Fruit fly (Drosophila melanogaster): ENCODE results near the gene bbx.

Gene bbx

DNA sequence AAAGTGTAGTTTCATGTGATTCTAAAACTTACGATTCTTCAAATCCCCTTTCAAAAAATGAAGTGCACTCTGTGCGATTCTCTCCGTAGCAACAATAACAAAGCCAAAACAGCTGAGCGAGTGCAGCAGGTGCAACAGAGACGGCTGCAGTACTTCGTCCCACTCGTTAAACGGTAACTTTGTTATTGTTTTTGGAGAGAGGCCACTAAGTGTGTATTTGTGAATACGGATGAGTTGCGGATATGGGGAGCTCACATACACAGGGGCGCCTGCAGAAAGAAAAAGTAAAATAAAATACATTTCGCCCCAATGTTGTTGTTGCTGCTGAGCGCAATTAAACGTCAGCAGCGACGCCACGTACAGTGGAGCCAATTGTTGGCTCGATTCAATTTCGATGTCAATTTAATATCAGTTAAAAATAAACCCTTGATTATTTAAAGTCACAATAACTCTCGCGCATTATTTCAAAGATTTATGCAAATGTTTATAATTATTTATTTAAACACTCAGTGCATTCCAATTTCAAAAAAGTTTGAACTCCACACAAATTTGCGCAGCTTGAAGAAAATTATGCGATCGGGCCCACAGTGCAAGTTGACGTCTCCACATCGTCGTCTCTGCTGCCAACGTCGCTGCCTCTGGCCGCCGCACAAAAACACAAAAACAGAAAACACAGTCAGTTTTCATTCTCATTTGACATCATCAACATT lies 4.7 kb downstream of the bbx start (continued):
- TF ChIP-seq ss (GFP tag; optimal IDR thresholded peaks at IDR 0.05) (peak; percentile 99), CG4318 (GFP tag; optimal IDR thresholded peaks at IDR 0.05) (peak; percentile 99), Ets21C (GFP tag; optimal IDR thresholded peaks at IDR 0.05) (peak; percentile 97), svp (GFP tag) (peak; percentile 99), topi (GFP tag; optimal IDR thresholded peaks at IDR 0.05) (peak; percentile 99), dac (GFP tag; optimal IDR thresholded peaks at IDR 0.05) (peak; percentile 99), Sox15 (GFP tag; optimal IDR thresholded peaks at IDR 0.05) (peak; percentile 97), CG11762 (GFP tag; optimal IDR thresholded peaks at IDR 0.05; ENCODE audit: insufficient read depth) (peak; percentile 98), fd85E (GFP tag; optimal IDR thresholded peaks at IDR 0.05) (peak; percentile 89), eg (GFP tag; IDR thresholded peaks at IDR 0.05) (peak; percentile 97), CG6808 (GFP tag; optimal IDR thresholded peaks at IDR 0.05) (peak; percentile 99), pdm3 (GFP tag; optimal IDR thresholded peaks at IDR 0.05) (peak; percentile 99), CG3919 (GFP tag; optimal IDR thresholded peaks at IDR 0.05) (peak; percentile 98), CG6854 (GFP tag; optimal IDR thresholded peaks at IDR 0.05) (peak; percentile 98), CG31627 (GFP tag; optimal IDR thresholded peaks at IDR 0.05) (peak; percentile 98), Lpt (GFP tag; optimal IDR thresholded peaks at IDR 0.05) (peak; percentile 98), achi (GFP tag; optimal IDR thresholded peaks at IDR 0.05) (peak; percentile 98), Ets96B (tag; optimal IDR thresholded peaks at IDR 0.05) (peak; percentile 97), CG6792 (GFP tag; optimal IDR thresholded peaks at IDR 0.05) (peak; percentile 99), CG15336 (GFP tag; IDR thresholded peaks at IDR 0.05) (peak; percentile 98), CG3032 (tag; optimal IDR thresholded peaks at IDR 0.05) (peak; percentile 98), CG10669 (GFP tag; optimal IDR thresholded peaks at IDR 0.05) (peak; percentile 99), Eip78C (GFP tag) (peak; percentile 100), esn (GFP tag; optimal IDR thresholded peaks at IDR 0.05) (peak; percentile 99), Gug (GFP tag; IDR thresholded peaks at IDR 0.05) (peak; percentile 97)

DNA sequence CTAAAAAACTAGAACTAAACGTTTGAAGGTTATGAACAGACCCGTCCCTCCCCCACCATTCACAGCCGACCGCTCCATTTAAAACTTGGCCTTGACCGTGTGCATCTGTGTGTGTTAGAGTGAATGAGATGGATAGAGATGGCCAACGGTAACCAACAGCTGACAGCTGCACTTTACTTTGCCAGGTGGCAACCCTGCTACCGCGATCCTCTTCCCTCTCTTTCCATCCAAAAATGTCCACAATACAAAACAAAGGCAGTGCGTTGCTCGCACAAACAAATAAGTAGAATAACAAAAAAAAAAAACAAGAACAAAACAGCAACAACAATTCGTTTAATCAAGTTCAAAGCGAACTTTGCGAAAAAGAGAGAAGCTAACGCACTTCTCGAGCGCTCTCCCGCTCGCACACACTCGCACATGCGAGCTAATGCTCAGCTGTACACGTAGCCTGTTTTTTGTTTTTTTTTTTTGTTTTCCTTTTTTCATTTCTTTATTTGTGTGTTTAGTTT lies 5.6 kb downstream of the bbx start:
- TF ChIP-seq Hr4 (GFP tag; optimal IDR thresholded peaks at IDR 0.05) (no peak), CG8319 (GFP tag; optimal IDR thresholded peaks at IDR 0.05) (no peak), CG34406 (GFP tag; optimal IDR thresholded peaks at IDR 0.05) (no peak), CG15336 (GFP tag; IDR thresholded peaks at IDR 0.05) (peak; percentile 51), Lpt (GFP tag; optimal IDR thresholded peaks at IDR 0.05) (no peak), Smox (GFP tag; optimal IDR thresholded peaks at IDR 0.05) (no peak), achi (GFP tag; optimal IDR thresholded peaks at IDR 0.05) (peak; percentile 16), Hr38 (GFP tag; optimal IDR thresholded peaks at IDR 0.05) (no peak), Sox102F (GFP tag; optimal IDR thresholded peaks at IDR 0.05) (no peak), spab (GFP tag; optimal IDR thresholded peaks at IDR 0.05) (peak; percentile 17), CG11294 (GFP tag; IDR thresholded peaks at IDR 0.05) (no peak), fd85E (GFP tag; optimal IDR thresholded peaks at IDR 0.05) (no peak), CG8632 (GFP tag; optimal IDR thresholded peaks at IDR 0.05) (no peak), Eip78C (GFP tag) (peak; percentile 74), CG32006 (GFP tag; optimal IDR thresholded peaks at IDR 0.05) (no peak), CG16779 (tag; optimal IDR thresholded peaks at IDR 0.05) (peak; percentile 45), CG6276 (GFP tag; optimal IDR thresholded peaks at IDR 0.05) (peak; percentile 58), ss (GFP tag; optimal IDR thresholded peaks at IDR 0.05) (no peak), CG3032 (tag; optimal IDR thresholded peaks at IDR 0.05) (no peak), CG10631 (GFP tag; optimal IDR thresholded peaks at IDR 0.05) (no peak), lz (GFP tag; optimal IDR thresholded peaks at IDR 0.05) (no peak), net (GFP tag; optimal IDR thresholded peaks at IDR 0.05) (peak; percentile 17), topi (GFP tag; optimal IDR thresholded peaks at IDR 0.05) (no peak), eg (GFP tag; IDR thresholded peaks at IDR 0.05) (peak; percentile 65), Eip75B (GFP tag; optimal IDR thresholded peaks at IDR 0.05) (peak; percentile 77), Sox15 (GFP tag; optimal IDR thresholded peaks at IDR 0.05) (no peak), esn (GFP tag; optimal IDR thresholded peaks at IDR 0.05) (no peak), Eip93F (GFP tag; optimal IDR thresholded peaks at IDR 0.05) (no peak), CG4318 (GFP tag; optimal IDR thresholded peaks at IDR 0.05) (no peak), OdsH (GFP tag; optimal IDR thresholded peaks at IDR 0.05) (no peak), Gug (GFP tag; IDR thresholded peaks at IDR 0.05) (peak; percentile 32; the same call in 1 of the 2 replicates), fd59A (GFP tag; optimal IDR thresholded peaks at IDR 0.05) (no peak), Blimp-1 (GFP tag; optimal IDR thresholded peaks at IDR 0.05) (no peak), CG3919 (GFP tag; optimal IDR thresholded peaks at IDR 0.05) (no peak), CG31627 (GFP tag; optimal IDR thresholded peaks at IDR 0.05) (no peak), dsx (GFP tag; optimal IDR thresholded peaks at IDR 0.05; ENCODE audit: poor library complexity, severe bottlenecking) (peak; percentile 12), CG11902 (GFP tag; optimal IDR thresholded peaks at IDR 0.05) (no peak)
